Worm (Caenorhabditis elegans) whole organism, L2 larva: ENCODE data around the gene lev-8.
A peak's percentile ranks its signal among the peaks of the same experiment; 100 is the strongest.

Experiments
- F13H6.1 ChIP-seq: sonication (generic microtip); optimal IDR thresholded peaks from 2 replicates; lab custom pipeline; 2016; ENCODE audit warnings: missing genetic modification characterization, missing compliant biosample characterization
- Y55F3AM.14 ChIP-seq: fragments of 200-800 bp; sonication (Bioruptor generic); optimal IDR thresholded peaks from 2 replicates; lab custom pipeline; 2018; ENCODE audit warnings: mild to moderate bottlenecking, missing genetic modification characterization, missing compliant biosample characterization
- ZK546.5 ChIP-seq: sonication (generic microtip); optimal IDR thresholded peaks from 2 replicates; lab custom pipeline; 2017; ENCODE audit warnings: missing biosample characterization, missing genetic modification characterization
- alr-1 ChIP-seq: fragments of 150-350 bp; optimal IDR thresholded peaks from 2 replicates; lab custom pipeline; 2014; ENCODE audit warnings: missing biosample characterization, missing genetic modification characterization
- ama-1 ChIP-seq: fragments of 150-350 bp; optimal IDR thresholded peaks from 2 replicates; lab custom pipeline; 2018; ENCODE audit warnings: inconsistent platforms
- blmp-1 ChIP-seq: sonication (generic microtip); optimal IDR thresholded peaks from 2 replicates; lab custom pipeline; 2017; ENCODE audit warnings: missing genetic modification characterization, mild to moderate bottlenecking, missing compliant biosample characterization, antibody characterized with exemption, moderate library complexity; ENCODE audit not compliant: insufficient read depth
- crh-2 ChIP-seq: sonication (generic microtip); optimal IDR thresholded peaks from 2 replicates; lab custom pipeline; 2017; ENCODE audit warnings: missing biosample characterization, missing genetic modification characterization
- dmd-4 ChIP-seq: sonication (generic microtip); optimal IDR thresholded peaks from 2 replicates; lab custom pipeline; 2017; ENCODE audit warnings: missing biosample characterization, missing genetic modification characterization
- egl-27 ChIP-seq: sonication (generic microtip); optimal IDR thresholded peaks from 3 replicates; lab custom pipeline; 2017; ENCODE audit warnings: missing biosample characterization, missing genetic modification reagents, missing genetic modification characterization
- elt-1 ChIP-seq: fragments of 150-350 bp; optimal IDR thresholded peaks from 2 replicates; lab custom pipeline; 2014; ENCODE audit warnings: missing biosample characterization, missing genetic modification characterization
- elt-3 ChIP-seq: sonication (generic microtip); optimal IDR thresholded peaks from 2 replicates; lab custom pipeline; 2017; ENCODE audit warnings: missing biosample characterization, missing genetic modification characterization
- gmeb-1 ChIP-seq: fragments of 150-350 bp; optimal IDR thresholded peaks from 2 replicates; lab custom pipeline; 2014; ENCODE audit warnings: missing biosample characterization, missing genetic modification characterization
- lin-11 ChIP-seq: fragments of 150-350 bp; sonication (generic microtip); optimal IDR thresholded peaks from 2 replicates; lab custom pipeline; 2014; ENCODE audit warnings: missing biosample characterization, missing genetic modification characterization, inconsistent platforms, mixed read lengths
- mab-5 ChIP-seq: fragments of 150-350 bp; optimal IDR thresholded peaks from 2 replicates; lab custom pipeline; 2014; ENCODE audit warnings: missing biosample characterization, missing genetic modification characterization
- nhr-129 ChIP-seq: fragments of 150-350 bp; optimal IDR thresholded peaks from 2 replicates; lab custom pipeline; 2014; ENCODE audit warnings: missing biosample characterization, missing genetic modification characterization
- nhr-21 ChIP-seq: fragments of 150-350 bp; optimal IDR thresholded peaks from 2 replicates; lab custom pipeline; 2014; ENCODE audit warnings: missing biosample characterization, missing genetic modification characterization
- nhr-23 ChIP-seq: fragments of 150-350 bp; optimal IDR thresholded peaks from 2 replicates; lab custom pipeline; 2014; ENCODE audit warnings: missing biosample characterization, missing genetic modification reagents, missing genetic modification characterization
- nhr-237 ChIP-seq: fragments of 150-350 bp; optimal IDR thresholded peaks from 2 replicates; lab custom pipeline; 2014; ENCODE audit warnings: missing biosample characterization, missing genetic modification characterization
- nhr-25 ChIP-seq: fragments of 150-350 bp; sonication (generic microtip); optimal IDR thresholded peaks from 3 replicates; lab custom pipeline; 2014; ENCODE audit warnings: missing biosample characterization, missing genetic modification characterization
- nhr-6 ChIP-seq: fragments of 150-350 bp; optimal IDR thresholded peaks from 2 replicates; lab custom pipeline; 2014; ENCODE audit warnings: missing biosample characterization, missing genetic modification characterization
- nhr-77 ChIP-seq: fragments of 150-350 bp; optimal IDR thresholded peaks from 2 replicates; lab custom pipeline; 2014; ENCODE audit warnings: missing biosample characterization, missing genetic modification characterization
- peb-1 ChIP-seq: fragments of 150-350 bp; optimal IDR thresholded peaks from 2 replicates; lab custom pipeline; 2014; ENCODE audit warnings: missing biosample characterization, missing genetic modification characterization
- sem-4 ChIP-seq: fragments of 150-350 bp; optimal IDR thresholded peaks from 2 replicates; lab custom pipeline; 2014; ENCODE audit warnings: missing biosample characterization, missing genetic modification reagents, missing genetic modification characterization
- sma-3 ChIP-seq: sonication (generic microtip); optimal IDR thresholded peaks from 2 replicates; lab custom pipeline; 2016; ENCODE audit warnings: missing genetic modification reagents, missing genetic modification characterization, missing compliant biosample characterization
- sma-9 ChIP-seq, 2 experiments: fragments of 150-350 bp in 1 of 2; sonication (generic microtip) in 1 of 2; optimal IDR thresholded peaks; 2 replicates each; lab custom pipeline; 2014 to 2016; ENCODE audit warnings: missing genetic modification characterization in 2 of 2, mild to moderate bottlenecking in 1 of 2, missing biosample characterization in 1 of 2, missing compliant biosample characterization in 1 of 2, missing genetic modification reagents in 1 of 2, moderate library complexity in 1 of 2
- snpc-4 ChIP-seq: fragments of 150-350 bp; optimal IDR thresholded peaks from 2 replicates; lab custom pipeline; 2014; ENCODE audit warnings: missing biosample characterization, missing genetic modification characterization
- unc-39 ChIP-seq: fragments of 150-350 bp; optimal IDR thresholded peaks from 2 replicates; lab custom pipeline; 2014; ENCODE audit warnings: missing biosample characterization, missing genetic modification characterization
- unc-55 ChIP-seq: fragments of 150-350 bp; sonication (generic microtip); optimal IDR thresholded peaks from 3 replicates; lab custom pipeline; 2014; ENCODE audit warnings: missing biosample characterization, missing genetic modification reagents, missing genetic modification characterization
- unc-62 ChIP-seq: fragments of 150-350 bp; optimal IDR thresholded peaks from 2 replicates; lab custom pipeline; 2014; ENCODE audit warnings: missing biosample characterization, missing genetic modification reagents, missing genetic modification characterization
- zag-1 ChIP-seq: fragments of 150-350 bp; optimal IDR thresholded peaks from 2 replicates; lab custom pipeline; 2014; ENCODE audit warnings: missing biosample characterization, missing genetic modification characterization
- ztf-1 ChIP-seq: fragments of 200-800 bp; sonication (Bioruptor generic); conservative IDR thresholded peaks from 2 replicates; pipeline ENCODE4 v1.3.6; 2022; ENCODE audit warnings: missing genetic modification characterization, missing compliant biosample characterization
- ztf-11 ChIP-seq: sonication (generic microtip); optimal IDR thresholded peaks from 2 replicates; lab custom pipeline; 2017; ENCODE audit warnings: missing biosample characterization, missing genetic modification characterization
- ztf-4 ChIP-seq: fragments of 150-350 bp; optimal IDR thresholded peaks from 2 replicates; lab custom pipeline; 2014; ENCODE audit warnings: missing biosample characterization, missing genetic modification characterization

Gene lev-8

ce11 chrX:11523704-11524103 is 37.0 kb upstream of the lev-8 start:
- TF ChIP-seq nhr-237 (tag; lab: Kevin White, UChicago), result no peak
- no peak for TF ChIP-seq alr-1 (tag; lab: Kevin White, UChicago)
- no peak for TF ChIP-seq mab-5 (tag; lab: Kevin White, UChicago)
- no peak for TF ChIP-seq sem-4 (tag; lab: Kevin White, UChicago)
- no peak for TF ChIP-seq blmp-1

- peak; percentile 73 for TF ChIP-seq sma-9 (GFP tag; optimal IDR thresholded peaks at IDR 0.05; lab: Kevin White, UChicago)
- no peak for TF ChIP-seq sma-9 (tag; optimal IDR thresholded peaks at IDR 0.05; lab: Kevin White, UChicago)
- no peak for TF ChIP-seq Y55F3AM.14
- peak; percentile 12 for TF ChIP-seq crh-2
- no peak for TF ChIP-seq nhr-23
- peak; percentile 24 for TF ChIP-seq sma-3 (GFP tag; lab: Kevin White, UChicago)
- TF ChIP-seq blmp-1, result peak; percentile 25
- TF ChIP-seq nhr-21 (tag; lab: Kevin White, UChicago), result peak; percentile 56
Measured at ce11 chrX:11533543-11534003, 27.1 kb upstream of the lev-8 start, which contains the start of gene C35C5.8. Gene C35C5.8 (plus strand): TSS chrX:11533593.

DNA sequence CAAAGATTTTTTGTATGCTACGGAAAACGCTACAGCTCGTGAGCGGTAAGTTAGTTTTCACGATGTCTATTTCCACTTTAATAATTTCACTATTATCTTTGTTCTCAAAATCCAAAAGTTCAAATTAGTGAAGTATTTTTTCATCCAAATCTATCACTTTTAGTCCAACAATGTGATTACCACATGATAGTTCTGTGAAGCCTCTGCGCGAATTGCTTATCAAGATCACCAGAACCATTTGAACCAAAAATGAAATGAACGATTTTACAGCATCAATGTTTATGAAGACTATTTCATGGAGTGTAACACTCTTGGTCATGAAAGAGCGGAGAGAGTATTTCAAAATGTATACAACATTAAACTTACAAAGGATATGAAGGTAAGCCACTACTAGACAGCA is 26.3 kb upstream of the lev-8 start:
- TF ChIP-seq unc-62 (GFP tag; lab: Kevin White, UChicago) (no peak), peb-1 (tag; lab: Kevin White, UChicago) (no peak), sma-9 (GFP tag; optimal IDR thresholded peaks at IDR 0.05; lab: Kevin White, UChicago) (peak; percentile 58), sma-9 (tag; optimal IDR thresholded peaks at IDR 0.05; lab: Kevin White, UChicago) (no peak), nhr-25 (tag; lab: Kevin White, UChicago) (peak; percentile 50), nhr-21 (tag; lab: Kevin White, UChicago) (peak; percentile 50), blmp-1 (peak; percentile 15), nhr-77 (tag; lab: Kevin White, UChicago) (no peak), Y55F3AM.14 (no peak), zag-1 (tag; lab: Kevin White, UChicago) (no peak), nhr-23 (no peak), dmd-4 (tag; lab: Kevin White, UChicago) (no peak), lin-11 (tag; lab: Kevin White, UChicago) (no peak)

DNA sequence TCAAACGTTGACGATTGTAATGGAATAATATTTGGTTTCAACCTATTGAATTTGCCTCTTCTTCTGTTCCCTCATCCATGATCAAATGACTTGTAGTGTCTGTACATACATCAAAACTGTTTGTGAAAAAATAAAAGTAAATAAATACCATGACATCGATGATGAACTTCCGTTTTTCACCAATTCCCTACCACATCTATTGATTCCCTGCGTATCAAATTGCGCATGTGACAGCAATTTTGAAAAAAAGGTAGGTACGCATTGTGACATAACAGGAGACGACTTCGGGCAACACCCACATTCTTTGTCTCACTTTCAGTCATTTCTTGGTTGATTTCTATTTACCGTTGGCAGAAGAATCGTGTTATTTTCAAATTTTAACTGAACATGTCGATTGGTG is 24.3 kb upstream of the lev-8 start, which contains the start of gene C35C5.9:
Gene C35C5.9, plus strand, starts transcription at position 161 of the 400 bp plus-strand sequence.
- TF ChIP-seq nhr-129 (tag; lab: Kevin White, UChicago), result peak; percentile 1
- TF ChIP-seq F13H6.1 (tag; lab: Kevin White, UChicago), result no peak
- peak; percentile 43 for TF ChIP-seq sma-3 (GFP tag; lab: Kevin White, UChicago)
- peak; percentile 34 for TF ChIP-seq nhr-25 (tag; lab: Kevin White, UChicago)
- no peak for TF ChIP-seq ama-1 (lab: Kevin White, UChicago)
- no peak for TF ChIP-seq mab-5 (tag; lab: Kevin White, UChicago)
- TF ChIP-seq unc-55 (GFP tag; lab: Kevin White, UChicago), result no peak
- TF ChIP-seq ztf-1, result no peak
- peak; percentile 2 for TF ChIP-seq nhr-21 (tag; lab: Kevin White, UChicago)

- no peak for TF ChIP-seq nhr-77 (tag; lab: Kevin White, UChicago)
Measured at ce11 chrX:11537240-11537764, 23.4 kb upstream of the lev-8 start, which contains the start of gene gcp-2.2. Gene gcp-2.2 (plus strand): TSS chrX:11537714.

- no peak for TF ChIP-seq nhr-77 (tag; lab: Kevin White, UChicago)
- TF ChIP-seq unc-55 (GFP tag; lab: Kevin White, UChicago), result no peak
- TF ChIP-seq elt-3 (tag; lab: Kevin White, UChicago), result no peak
- no peak for TF ChIP-seq ZK546.5
- TF ChIP-seq egl-27 (tag; lab: Kevin White, UChicago), result no peak
- TF ChIP-seq ztf-4 (tag; lab: Kevin White, UChicago), result no peak
- no peak for TF ChIP-seq nhr-25 (tag; lab: Kevin White, UChicago)
- TF ChIP-seq snpc-4 (tag; lab: Kevin White, UChicago), result no peak
- TF ChIP-seq nhr-21 (tag; lab: Kevin White, UChicago), result no peak
- TF ChIP-seq zag-1 (tag; lab: Kevin White, UChicago), result no peak
- TF ChIP-seq ztf-11 (tag; lab: Kevin White, UChicago), result no peak
- no peak for TF ChIP-seq unc-39 (tag; lab: Kevin White, UChicago)
- TF ChIP-seq gmeb-1, result no peak
- no peak for TF ChIP-seq nhr-6 (tag; lab: Kevin White, UChicago)
- no peak for TF ChIP-seq elt-1 (tag; lab: Kevin White, UChicago)
Measured at ce11 chrX:11541690-11542089, 19.0 kb upstream of the lev-8 start.
